Worm (Caenorhabditis elegans) whole organism, L2 larva: ENCODE results near the gene ogt-1.
A peak's percentile ranks its signal among the peaks of the same experiment; 100 is the strongest.
"Not testable (repeated sequence)": the region's sequence is repeated elsewhere in the genome, so short reads cannot be mapped to it uniquely, and the experiment has no call there.

Source experiments
- C34F6.9 ChIP-seq: fragments of 150-350 bp; optimal IDR thresholded peaks from 2 replicates; lab custom pipeline; 2014; ENCODE audit warnings: missing biosample characterization, missing genetic modification characterization
- F13H6.1 ChIP-seq: sonication (generic microtip); optimal IDR thresholded peaks from 2 replicates; lab custom pipeline; 2016; ENCODE audit warnings: missing genetic modification characterization, missing compliant biosample characterization
- R02D3.7 ChIP-seq: fragments of 150-350 bp; optimal IDR thresholded peaks from 2 replicates; lab custom pipeline; 2014; ENCODE audit warnings: missing biosample characterization, missing genetic modification characterization
- ZK546.5 ChIP-seq: sonication (generic microtip); optimal IDR thresholded peaks from 2 replicates; lab custom pipeline; 2017; ENCODE audit warnings: missing biosample characterization, missing genetic modification characterization
- alr-1 ChIP-seq: fragments of 150-350 bp; optimal IDR thresholded peaks from 2 replicates; lab custom pipeline; 2014; ENCODE audit warnings: missing biosample characterization, missing genetic modification characterization
- aly-2 ChIP-seq: fragments of 150-350 bp; optimal IDR thresholded peaks from 2 replicates; lab custom pipeline; 2014; ENCODE audit warnings: missing biosample characterization, missing genetic modification characterization
- ama-1 ChIP-seq: fragments of 150-350 bp; optimal IDR thresholded peaks from 2 replicates; lab custom pipeline; 2018; ENCODE audit warnings: inconsistent platforms
- blmp-1 ChIP-seq: sonication (generic microtip); optimal IDR thresholded peaks from 2 replicates; lab custom pipeline; 2017; ENCODE audit warnings: missing genetic modification characterization, mild to moderate bottlenecking, missing compliant biosample characterization, antibody characterized with exemption, moderate library complexity; ENCODE audit not compliant: insufficient read depth
- ceh-16 ChIP-seq: fragments of 150-350 bp; optimal IDR thresholded peaks from 2 replicates; lab custom pipeline; 2014; ENCODE audit warnings: missing biosample characterization, missing genetic modification characterization
- ceh-82 ChIP-seq: fragments of 150-350 bp; optimal IDR thresholded peaks from 2 replicates; lab custom pipeline; 2014; ENCODE audit warnings: missing biosample characterization, missing genetic modification characterization
- crh-2 ChIP-seq: sonication (generic microtip); optimal IDR thresholded peaks from 2 replicates; lab custom pipeline; 2017; ENCODE audit warnings: missing biosample characterization, missing genetic modification characterization
- dmd-4 ChIP-seq: sonication (generic microtip); optimal IDR thresholded peaks from 2 replicates; lab custom pipeline; 2017; ENCODE audit warnings: missing biosample characterization, missing genetic modification characterization
- elt-3 ChIP-seq: sonication (generic microtip); optimal IDR thresholded peaks from 2 replicates; lab custom pipeline; 2017; ENCODE audit warnings: missing biosample characterization, missing genetic modification characterization
- fos-1 ChIP-seq: fragments of 150-350 bp; optimal IDR thresholded peaks from 2 replicates; lab custom pipeline; 2014; ENCODE audit warnings: missing biosample characterization, missing genetic modification characterization
- gmeb-1 ChIP-seq: fragments of 150-350 bp; optimal IDR thresholded peaks from 2 replicates; lab custom pipeline; 2014; ENCODE audit warnings: missing biosample characterization, missing genetic modification characterization
- lin-11 ChIP-seq: fragments of 150-350 bp; sonication (generic microtip); optimal IDR thresholded peaks from 2 replicates; lab custom pipeline; 2014; ENCODE audit warnings: missing biosample characterization, missing genetic modification characterization, inconsistent platforms, mixed read lengths
- lin-39 ChIP-seq: fragments of 150-350 bp; optimal IDR thresholded peaks from 2 replicates; lab custom pipeline; 2014; ENCODE audit warnings: missing biosample characterization, missing genetic modification reagents, missing genetic modification characterization
- lsy-2 ChIP-seq, 2 experiments: fragments of 150-350 bp in 1 of 2; sonication (generic microtip) in 1 of 2; optimal IDR thresholded peaks; 2 replicates each; lab custom pipeline; 2014 to 2017; ENCODE audit warnings: missing biosample characterization in 2 of 2, missing genetic modification characterization in 2 of 2
- mdl-1 ChIP-seq, 2 experiments: fragments of 150-350 bp in 1 of 2; sonication (generic microtip) in 1 of 2; optimal IDR thresholded peaks; 2 replicates each; lab custom pipeline; 2017; ENCODE audit warnings: missing biosample characterization in 2 of 2, missing genetic modification characterization in 2 of 2
- nhr-10 ChIP-seq: sonication (generic microtip); optimal IDR thresholded peaks from 2 replicates; lab custom pipeline; 2017; ENCODE audit warnings: missing biosample characterization, missing genetic modification characterization
- nhr-11 ChIP-seq: fragments of 150-350 bp; optimal IDR thresholded peaks from 2 replicates; lab custom pipeline; 2014; ENCODE audit warnings: missing biosample characterization, missing genetic modification characterization
- nhr-12 ChIP-seq: fragments of 150-350 bp; optimal IDR thresholded peaks from 2 replicates; lab custom pipeline; 2014; ENCODE audit warnings: missing biosample characterization, missing genetic modification characterization
- nhr-129 ChIP-seq: fragments of 150-350 bp; optimal IDR thresholded peaks from 2 replicates; lab custom pipeline; 2014; ENCODE audit warnings: missing biosample characterization, missing genetic modification characterization
- nhr-21 ChIP-seq: fragments of 150-350 bp; optimal IDR thresholded peaks from 2 replicates; lab custom pipeline; 2014; ENCODE audit warnings: missing biosample characterization, missing genetic modification characterization
- nhr-23 ChIP-seq: fragments of 150-350 bp; optimal IDR thresholded peaks from 2 replicates; lab custom pipeline; 2014; ENCODE audit warnings: missing biosample characterization, missing genetic modification reagents, missing genetic modification characterization
- nhr-237 ChIP-seq: fragments of 150-350 bp; optimal IDR thresholded peaks from 2 replicates; lab custom pipeline; 2014; ENCODE audit warnings: missing biosample characterization, missing genetic modification characterization
- nhr-25 ChIP-seq: fragments of 150-350 bp; sonication (generic microtip); optimal IDR thresholded peaks from 3 replicates; lab custom pipeline; 2014; ENCODE audit warnings: missing biosample characterization, missing genetic modification characterization
- nhr-6 ChIP-seq: fragments of 150-350 bp; optimal IDR thresholded peaks from 2 replicates; lab custom pipeline; 2014; ENCODE audit warnings: missing biosample characterization, missing genetic modification characterization
- nhr-77 ChIP-seq: fragments of 150-350 bp; optimal IDR thresholded peaks from 2 replicates; lab custom pipeline; 2014; ENCODE audit warnings: missing biosample characterization, missing genetic modification characterization
- peb-1 ChIP-seq: fragments of 150-350 bp; optimal IDR thresholded peaks from 2 replicates; lab custom pipeline; 2014; ENCODE audit warnings: missing biosample characterization, missing genetic modification characterization
- sem-4 ChIP-seq: fragments of 150-350 bp; optimal IDR thresholded peaks from 2 replicates; lab custom pipeline; 2014; ENCODE audit warnings: missing biosample characterization, missing genetic modification reagents, missing genetic modification characterization
- sma-9 ChIP-seq, 2 experiments: fragments of 150-350 bp in 1 of 2; sonication (generic microtip) in 1 of 2; optimal IDR thresholded peaks; 2 replicates each; lab custom pipeline; 2014 to 2016; ENCODE audit warnings: missing genetic modification characterization in 2 of 2, mild to moderate bottlenecking in 1 of 2, missing biosample characterization in 1 of 2, missing compliant biosample characterization in 1 of 2, missing genetic modification reagents in 1 of 2, moderate library complexity in 1 of 2
- snpc-4 ChIP-seq: fragments of 150-350 bp; optimal IDR thresholded peaks from 2 replicates; lab custom pipeline; 2014; ENCODE audit warnings: missing biosample characterization, missing genetic modification characterization
- unc-39 ChIP-seq: fragments of 150-350 bp; optimal IDR thresholded peaks from 2 replicates; lab custom pipeline; 2014; ENCODE audit warnings: missing biosample characterization, missing genetic modification characterization
- unc-55 ChIP-seq: fragments of 150-350 bp; sonication (generic microtip); optimal IDR thresholded peaks from 3 replicates; lab custom pipeline; 2014; ENCODE audit warnings: missing biosample characterization, missing genetic modification reagents, missing genetic modification characterization
- unc-62 ChIP-seq: fragments of 150-350 bp; optimal IDR thresholded peaks from 2 replicates; lab custom pipeline; 2014; ENCODE audit warnings: missing biosample characterization, missing genetic modification reagents, missing genetic modification characterization
- zag-1 ChIP-seq: fragments of 150-350 bp; optimal IDR thresholded peaks from 2 replicates; lab custom pipeline; 2014; ENCODE audit warnings: missing biosample characterization, missing genetic modification characterization
- ztf-1 ChIP-seq: fragments of 200-800 bp; sonication (Bioruptor generic); conservative IDR thresholded peaks from 2 replicates; pipeline ENCODE4 v1.3.6; 2022; ENCODE audit warnings: missing genetic modification characterization, missing compliant biosample characterization
- ztf-11 ChIP-seq: sonication (generic microtip); optimal IDR thresholded peaks from 2 replicates; lab custom pipeline; 2017; ENCODE audit warnings: missing biosample characterization, missing genetic modification characterization
- ztf-4 ChIP-seq: fragments of 150-350 bp; optimal IDR thresholded peaks from 2 replicates; lab custom pipeline; 2014; ENCODE audit warnings: missing biosample characterization, missing genetic modification characterization

ogt-1 gene

DNA sequence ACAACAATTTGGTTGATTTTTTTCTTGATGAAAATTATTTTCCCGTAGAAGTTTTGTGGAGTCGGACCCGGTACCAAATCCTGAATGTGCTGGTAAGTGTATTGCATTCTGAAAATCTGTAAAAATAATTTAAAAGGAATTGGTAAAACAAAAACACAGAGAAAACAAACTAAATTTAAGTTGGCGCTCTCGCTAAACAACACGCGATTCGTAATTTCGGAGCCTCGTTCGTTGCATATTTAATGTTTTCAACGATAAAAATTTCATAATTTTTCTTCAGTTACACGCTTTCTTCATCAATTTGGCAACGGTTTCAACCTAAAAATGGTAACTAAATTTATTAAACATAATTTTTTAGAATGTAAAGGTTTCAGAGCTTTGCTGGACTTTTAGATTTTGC lies 20.0 kb downstream of the ogt-1 start, which contains the start of the genes pot-1 and ggtb-1:
pot-1 (minus strand) TSS at position 120 of the 400 bp plus-strand sequence.
ggtb-1 (plus strand) TSS at position 208 of the 400 bp plus-strand sequence.
- TF ChIP-seq snpc-4 (no peak), nhr-10 (tag; lab: Kevin White, UChicago) (no peak), sem-4 (no peak), lin-11 (no peak), lsy-2 (tag; optimal IDR thresholded peaks at IDR 0.05; lab: Kevin White, UChicago) (peak in 1 of 2 experiments; percentile 35), C34F6.9 (tag; lab: Kevin White, UChicago) (peak; percentile 47), gmeb-1 (tag; lab: Kevin White, UChicago) (peak; percentile 7), peb-1 (tag; lab: Kevin White, UChicago) (no peak), unc-55 (GFP tag; lab: Kevin White, UChicago) (peak; percentile 55)

DNA sequence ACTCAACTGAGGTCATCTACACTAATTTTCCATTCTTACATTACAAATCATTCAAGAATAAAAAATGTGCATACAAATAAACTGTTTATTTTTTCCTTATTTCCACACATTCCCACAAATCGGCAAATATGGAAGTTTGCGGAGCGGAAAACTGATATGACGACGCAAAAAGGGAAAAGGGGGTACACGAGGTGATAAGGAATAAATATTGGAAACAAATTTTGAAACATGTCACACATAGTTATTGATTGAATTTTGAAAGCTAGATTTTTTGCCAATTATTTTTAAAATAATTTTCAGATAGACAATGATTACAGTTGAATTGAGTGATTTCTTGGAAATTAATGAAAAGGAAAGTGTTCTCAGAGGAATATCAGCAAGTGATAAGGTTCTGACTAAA lies 25.0 kb downstream of the ogt-1 start, which contains the start of gene viro-2:
viro-2 (plus strand) TSS at position 301 of the 400 bp plus-strand sequence.
- TF ChIP-seq nhr-25; crh-2 (tag; lab: Kevin White, UChicago); nhr-129 (tag; lab: Kevin White, UChicago): not testable (repeated sequence)

DNA sequence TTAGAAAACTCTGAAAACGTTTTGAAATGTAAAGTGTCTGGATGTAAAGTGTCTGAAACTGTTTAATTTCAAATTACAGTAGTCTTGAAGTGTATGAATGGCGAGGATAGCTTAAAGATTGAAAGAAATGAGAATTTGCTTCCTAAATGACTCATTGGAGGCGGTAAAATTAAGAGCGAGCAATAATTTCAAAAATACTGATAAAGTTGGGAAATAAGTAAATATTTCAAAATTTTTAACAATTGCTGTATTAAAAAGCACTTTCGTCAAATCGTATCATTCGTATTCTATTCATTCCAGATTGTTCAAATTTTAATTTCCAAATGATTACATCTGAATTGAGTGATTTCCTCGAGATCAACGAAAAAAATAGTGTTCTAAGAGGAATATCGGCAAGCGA lies 29.2 kb downstream of the ogt-1 start, which contains the start of gene B0280.2:
B0280.2 (plus strand) TSS at position 301 of the 400 bp plus-strand sequence.
- TF ChIP-seq sma-9 (GFP tag; optimal IDR thresholded peaks at IDR 0.05; lab: Kevin White, UChicago) (no peak), sma-9 (tag; optimal IDR thresholded peaks at IDR 0.05; lab: Kevin White, UChicago) (no peak), zag-1 (tag; lab: Kevin White, UChicago) (no peak), ztf-11 (tag; lab: Kevin White, UChicago) (no peak), lin-39 (tag; lab: Kevin White, UChicago) (no peak), R02D3.7 (tag; lab: Kevin White, UChicago) (no peak), nhr-129 (tag; lab: Kevin White, UChicago) (no peak), F13H6.1 (tag; lab: Kevin White, UChicago) (no peak), nhr-21 (tag; lab: Kevin White, UChicago) (no peak), ZK546.5 (tag; lab: Kevin White, UChicago) (no peak), ztf-1 (GFP tag; lab: Robert Waterston, UW) (no peak), nhr-6 (tag; lab: Kevin White, UChicago) (no peak), ztf-4 (no peak), unc-62 (GFP tag; lab: Kevin White, UChicago) (no peak), nhr-11 (tag; lab: Kevin White, UChicago) (no peak), nhr-77 (tag; lab: Kevin White, UChicago) (no peak), nhr-237 (tag; lab: Kevin White, UChicago) (no peak), gmeb-1 (tag; lab: Kevin White, UChicago) (no peak), fos-1 (no peak)

DNA sequence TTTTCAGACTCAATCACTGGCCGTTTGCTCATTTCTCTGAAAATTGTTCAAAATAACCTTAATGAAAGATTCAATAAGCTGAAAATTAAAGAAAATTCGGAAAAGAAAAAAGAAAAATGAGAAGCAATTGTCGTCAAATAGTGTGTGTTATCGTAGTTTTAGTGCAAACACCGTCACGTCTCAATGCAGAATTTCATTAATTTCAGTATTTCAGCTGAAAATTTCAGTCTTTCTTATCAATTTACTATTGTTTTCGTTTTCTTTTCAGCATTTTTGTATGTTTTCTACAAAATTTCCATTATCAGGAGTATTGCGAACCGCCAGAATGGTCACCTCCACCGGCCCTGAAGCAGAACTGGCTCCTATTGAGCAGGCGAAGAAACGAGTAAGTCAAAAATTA lies 30.7 kb downstream of the ogt-1 start, which contains the start of the genes B0280.9 and rpia-1:
B0280.9 (minus strand) TSS at position 36 of the 400 bp plus-strand sequence.
rpia-1 (plus strand) TSS at position 269 of the 400 bp plus-strand sequence.
- TF ChIP-seq alr-1 (tag; lab: Kevin White, UChicago) (no peak), nhr-129 (tag; lab: Kevin White, UChicago) (peak; percentile 38), crh-2 (tag; lab: Kevin White, UChicago) (peak; percentile 33), nhr-77 (tag; lab: Kevin White, UChicago) (no peak), elt-3 (tag; lab: Kevin White, UChicago) (no peak), mdl-1 (tag; optimal IDR thresholded peaks at IDR 0.05; lab: Kevin White, UChicago) (no peak), ztf-1 (GFP tag; lab: Robert Waterston, UW) (no peak), nhr-12 (tag; lab: Kevin White, UChicago) (no peak), unc-55 (GFP tag; lab: Kevin White, UChicago) (peak; percentile 60), lsy-2 (tag; optimal IDR thresholded peaks at IDR 0.05; lab: Kevin White, UChicago) (peak; percentile 81 to 95), ztf-11 (tag; lab: Kevin White, UChicago) (no peak), F13H6.1 (tag; lab: Kevin White, UChicago) (peak; percentile 7), gmeb-1 (tag; lab: Kevin White, UChicago) (peak; percentile 26), sma-9 (GFP tag; optimal IDR thresholded peaks at IDR 0.05; lab: Kevin White, UChicago) (peak; percentile 45), sma-9 (tag; optimal IDR thresholded peaks at IDR 0.05; lab: Kevin White, UChicago) (no peak), C34F6.9 (tag; lab: Kevin White, UChicago) (peak; percentile 50)

DNA sequence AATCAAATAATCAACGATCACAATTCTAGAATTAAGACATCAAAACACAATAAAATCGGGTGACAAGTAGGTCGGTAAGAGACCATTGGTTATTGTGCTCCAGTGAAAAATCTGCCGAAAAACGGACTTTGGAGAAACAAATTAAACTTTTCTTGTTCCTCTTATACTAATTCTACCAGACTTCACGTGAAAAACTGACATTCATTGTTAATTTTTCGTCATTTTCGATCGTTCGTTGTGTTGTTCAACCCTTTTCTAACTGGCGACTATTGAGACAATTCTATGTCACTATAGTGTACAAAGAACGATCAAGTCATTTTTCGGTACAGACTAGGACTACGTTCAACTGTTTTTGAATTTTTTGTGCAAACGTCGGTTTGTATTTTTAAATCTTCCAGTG lies 33.1 kb downstream of the ogt-1 start:
- TF ChIP-seq ama-1 (lab: Kevin White, UChicago) (no peak), lin-39 (tag; lab: Kevin White, UChicago) (no peak), ceh-16 (tag; lab: Kevin White, UChicago) (no peak), nhr-25 (peak; percentile 58), F13H6.1 (tag; lab: Kevin White, UChicago) (no peak), lsy-2 (tag; optimal IDR thresholded peaks at IDR 0.05; lab: Kevin White, UChicago) (peak in 1 of 2 experiments; percentile 28), unc-39 (tag; lab: Kevin White, UChicago) (no peak), ceh-82 (tag; lab: Kevin White, UChicago) (no peak), ZK546.5 (tag; lab: Kevin White, UChicago) (no peak), blmp-1 (tag; lab: Kevin White, UChicago) (no peak), sem-4 (no peak), peb-1 (tag; lab: Kevin White, UChicago) (no peak), R02D3.7 (tag; lab: Kevin White, UChicago) (no peak), aly-2 (no peak), nhr-10 (tag; lab: Kevin White, UChicago) (no peak), nhr-23 (tag; lab: Kevin White, UChicago) (no peak), nhr-11 (tag; lab: Kevin White, UChicago) (no peak), fos-1 (peak; percentile 31), nhr-129 (tag; lab: Kevin White, UChicago) (peak; percentile 36), sma-9 (GFP tag; optimal IDR thresholded peaks at IDR 0.05; lab: Kevin White, UChicago) (peak; percentile 89), sma-9 (tag; optimal IDR thresholded peaks at IDR 0.05; lab: Kevin White, UChicago) (no peak), alr-1 (tag; lab: Kevin White, UChicago) (no peak), dmd-4 (tag; lab: Kevin White, UChicago) (no peak), mdl-1 (tag; optimal IDR thresholded peaks at IDR 0.05; lab: Kevin White, UChicago) (no peak)
